Fruit fly (Drosophila melanogaster): Measurements from ENCODE around the gene Fur1.

DNA sequence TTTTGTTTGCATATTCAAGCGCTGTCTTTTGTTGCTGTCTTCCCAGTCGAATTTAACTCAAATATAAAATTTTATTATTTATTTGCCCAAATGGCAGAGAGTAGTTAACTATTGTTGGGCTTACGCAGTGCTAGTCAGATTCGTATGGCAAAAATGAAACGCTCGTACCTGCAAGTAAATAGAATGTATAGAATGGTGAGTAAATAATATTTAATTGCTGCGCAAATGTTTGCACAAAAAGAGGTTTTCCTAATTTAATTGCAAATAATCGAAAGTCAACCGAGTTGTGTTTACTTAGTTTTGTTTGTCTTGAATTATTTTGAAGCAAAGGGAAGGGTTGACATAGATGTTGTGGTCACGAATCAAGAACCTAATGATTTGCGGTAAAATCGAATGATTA is 24.1 kb downstream of the Fur1 start:
- TF ChIP-seq EcR (GFP tag; optimal IDR thresholded peaks at IDR 0.05), result no peak
- TF ChIP-seq pan (optimal IDR thresholded peaks at IDR 0.05), result no peak
- TF ChIP-seq CG8478 (optimal IDR thresholded peaks at IDR 0.05), result no peak
- TF ChIP-seq usp (GFP tag; optimal IDR thresholded peaks at IDR 0.05), result no peak
- TF ChIP-seq psq (optimal IDR thresholded peaks at IDR 0.05), result no peak

Measured in whole organism.